Worm (Caenorhabditis elegans): ENCODE results near the gene dhs-19.

DNA sequence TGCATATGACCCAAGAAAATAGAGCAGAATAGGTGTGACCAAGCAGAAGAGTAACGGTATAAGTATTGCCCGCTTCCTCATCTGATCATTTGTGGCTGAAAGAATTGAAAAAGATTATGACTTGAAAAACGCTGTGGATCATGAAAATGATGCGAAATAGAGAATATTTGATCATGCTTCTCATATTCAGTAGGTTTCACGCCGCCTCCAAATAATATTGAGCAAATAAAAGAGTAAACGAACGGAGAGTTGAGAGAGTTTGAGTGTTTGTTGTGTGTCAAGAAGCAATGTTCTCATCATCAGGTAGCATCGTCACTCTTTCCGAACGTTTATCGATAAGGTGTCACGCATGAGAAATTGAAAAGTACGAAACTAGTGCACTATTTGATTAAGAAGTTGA is 6.0 kb upstream of the dhs-19 start, which contains the start of gene htrl-1:
- TF ChIP-seq pes-1 (GFP tag; IDR thresholded peaks at IDR 0.05) (no peak), ama-1 (optimal IDR thresholded peaks at IDR 0.05) (no peak), ceh-13 (GFP tag; optimal IDR thresholded peaks at IDR 0.05) (no peak), flt-1 (GFP tag; IDR thresholded peaks at IDR 0.05) (no peak), B0310.2 (tag; optimal IDR thresholded peaks at IDR 0.05) (no peak), ets-7 (tag; optimal IDR thresholded peaks at IDR 0.05) (no peak), F13C5.2 (tag; optimal IDR thresholded peaks at IDR 0.05) (no peak), tbx-37 (GFP tag; conservative IDR thresholded peaks at IDR 0.05) (no peak), tbx-11 (GFP tag; IDR thresholded peaks at IDR 0.05) (no peak), hmbx-1 (tag; optimal IDR thresholded peaks at IDR 0.05) (no peak), sea-1 (GFP tag; conservative IDR thresholded peaks at IDR 0.05) (no peak)

All from whole organism, early embryonic.